Fruit fly (Drosophila melanogaster): ENCODE data around the gene wake.

Gene wake

dm6 chr3R:22626842-22627392 lies 12.7 kb upstream of the wake start (continued):
- TF ChIP-seq CG8290 (GFP tag; optimal IDR thresholded peaks at IDR 0.05): no peak
- TF ChIP-seq CG8290 (tag; optimal IDR thresholded peaks at IDR 0.05): peak in 1 of 2 experiments; percentile 65
- TF ChIP-seq ken (GFP tag; IDR thresholded peaks at IDR 0.05): no peak
- TF ChIP-seq Dll (GFP tag; IDR thresholded peaks at IDR 0.05; ENCODE audit: partially characterized antibody): 0 out of 4 replicates have a peak, but pooled peaks have one; percentile 16
- TF ChIP-seq NK7.1 (GFP tag; optimal IDR thresholded peaks at IDR 0.05): peak; percentile 45
- peak; percentile 61 for TF ChIP-seq CG11398 (GFP tag; optimal IDR thresholded peaks at IDR 0.05)
- TF ChIP-seq cas (GFP tag; IDR thresholded peaks at IDR 0.05): no peak
- TF ChIP-seq Dad (GFP tag; optimal IDR thresholded peaks at IDR 0.05): no peak
- TF ChIP-seq CG17568 (GFP tag; optimal IDR thresholded peaks at IDR 0.05): peak; percentile 70
- TF ChIP-seq CG14441 (GFP tag; IDR thresholded peaks at IDR 0.05): no peak
- peak; percentile 67 for TF ChIP-seq CG13296 (GFP tag; optimal IDR thresholded peaks at IDR 0.05)
- TF ChIP-seq fd3F (GFP tag; optimal IDR thresholded peaks at IDR 0.05): peak; percentile 25
- no peak for TF ChIP-seq Doc2 (GFP tag; IDR thresholded peaks at IDR 0.05)
- TF ChIP-seq Dfd (GFP tag; optimal IDR thresholded peaks at IDR 0.05): no peak
- peak; percentile 29 for TF ChIP-seq Camta (GFP tag; optimal IDR thresholded peaks at IDR 0.05)
- peak; percentile 66 for TF ChIP-seq Aef1 (GFP tag; IDR thresholded peaks at IDR 0.05)
- TF ChIP-seq CG12391 (tag; optimal IDR thresholded peaks at IDR 0.05): no peak
- peak; percentile 62 for TF ChIP-seq CG1233 (GFP tag; optimal IDR thresholded peaks at IDR 0.05)
- TF ChIP-seq CG14710 (tag; optimal IDR thresholded peaks at IDR 0.05): peak; percentile 14
- TF ChIP-seq Nf-YB (GFP tag; optimal IDR thresholded peaks at IDR 0.05): peak; percentile 18
- TF ChIP-seq CG7556 (GFP tag; optimal IDR thresholded peaks at IDR 0.05): peak; percentile 24
- no peak for TF ChIP-seq CG12155 (GFP tag; optimal IDR thresholded peaks at IDR 0.05)
- no peak for TF ChIP-seq NFAT (GFP tag; IDR thresholded peaks at IDR 0.05)
- TF ChIP-seq NfI (GFP tag; optimal IDR thresholded peaks at IDR 0.05): peak; percentile 19
- TF ChIP-seq CG14860 (GFP tag; IDR thresholded peaks at IDR 0.05; ENCODE audit: partially characterized antibody): no peak
- no peak for TF ChIP-seq croc (GFP tag; conservative IDR thresholded peaks at IDR 0.05)
- TF ChIP-seq D19A (tag; optimal IDR thresholded peaks at IDR 0.05): peak; percentile 2
- TF ChIP-seq CG10147 (GFP tag; optimal IDR thresholded peaks at IDR 0.05): peak; percentile 30
- TF ChIP-seq row (GFP tag; IDR thresholded peaks at IDR 0.05): no peak
- TF ChIP-seq sens-2 (GFP tag; IDR thresholded peaks at IDR 0.05): no peak
- no peak for TF ChIP-seq sc (optimal IDR thresholded peaks at IDR 0.05)
- no peak for TF ChIP-seq sc (GFP tag; optimal IDR thresholded peaks at IDR 0.05)
- TF ChIP-seq CG3281 (GFP tag; optimal IDR thresholded peaks at IDR 0.05): peak; percentile 48
- peak; percentile 35 for TF ChIP-seq Jarid2 (GFP tag; optimal IDR thresholded peaks at IDR 0.05)
- no peak for TF ChIP-seq CG17328 (GFP tag; IDR thresholded peaks at IDR 0.05)
- TF ChIP-seq CG10959 (GFP tag; IDR thresholded peaks at IDR 0.05): no peak
- TF ChIP-seq Lim3 (GFP tag; IDR thresholded peaks at IDR 0.05): no peak
- no peak for TF ChIP-seq CG15073 (GFP tag; optimal IDR thresholded peaks at IDR 0.05)
- no peak for TF ChIP-seq Ravus (GFP tag; IDR thresholded peaks at IDR 0.05)
- TF ChIP-seq CkIIα-i1 (GFP tag; IDR thresholded peaks at IDR 0.05): no peak
- no peak for TF ChIP-seq disco-r (GFP tag; optimal IDR thresholded peaks at IDR 0.05)
- no peak for TF ChIP-seq C15 (GFP tag; IDR thresholded peaks at IDR 0.05)
- no peak for TF ChIP-seq CG8944 (GFP tag; optimal IDR thresholded peaks at IDR 0.05)
- no peak for TF ChIP-seq Spps (tag; optimal IDR thresholded peaks at IDR 0.05)
- TF ChIP-seq chm (GFP tag; IDR thresholded peaks at IDR 0.05): peak; percentile 16; the same call in 1 of the 2 replicates
- no peak; the same call in 1 of the 2 replicates for TF ChIP-seq MBD-R2 (GFP tag; IDR thresholded peaks at IDR 0.05)
- TF ChIP-seq nerfin-1 (tag; optimal IDR thresholded peaks at IDR 0.05): peak; percentile 4
- TF ChIP-seq tup (GFP tag; optimal IDR thresholded peaks at IDR 0.05): no peak
- TF ChIP-seq pros (GFP tag; optimal IDR thresholded peaks at IDR 0.05): peak; percentile 69
- TF ChIP-seq gro (GFP tag; optimal IDR thresholded peaks at IDR 0.05): peak; percentile 72
- TF ChIP-seq Blimp-1 (GFP tag; optimal IDR thresholded peaks at IDR 0.05): peak; percentile 42
